Worm (Caenorhabditis elegans) whole organism, young adult: ENCODE data around the gene C34C12.9.

Experiments used
- B0019.2 ChIP-seq: fragments of 200-800 bp; sonication (Bioruptor generic); conservative IDR thresholded peaks from 2 replicates; pipeline ENCODE4 v1.3.6; 2022; ENCODE audit warnings: missing genetic modification reagents, missing genetic modification characterization, missing compliant biosample characterization
- C17E4.6 ChIP-seq: fragments of 200-800 bp; sonication (Bioruptor generic); IDR thresholded peaks from 2 replicates; pipeline ENCODE4 v1.3.6; 2022; ENCODE audit warnings: missing genetic modification reagents, missing genetic modification characterization, missing compliant biosample characterization
- D2030.7 ChIP-seq: fragments of 200-800 bp; sonication (Bioruptor generic); IDR thresholded peaks from 2 replicates; pipeline ENCODE4 v1.3.6; 2022; ENCODE audit warnings: missing genetic modification reagents, missing genetic modification characterization, missing compliant biosample characterization
- F10E7.11 ChIP-seq: sonication (generic microtip); optimal IDR thresholded peaks from 2 replicates; lab custom pipeline; 2017; ENCODE audit warnings: mild to moderate bottlenecking, missing genetic modification characterization, moderate library complexity, missing compliant biosample characterization
- F22D6.2 ChIP-seq: sonication (generic microtip); optimal IDR thresholded peaks from 2 replicates; lab custom pipeline; 2016; ENCODE audit warnings: mild to moderate bottlenecking, missing genetic modification characterization, missing compliant biosample characterization
- F23B12.7 ChIP-seq: sonication (generic microtip); optimal IDR thresholded peaks from 2 replicates; lab custom pipeline; 2017; ENCODE audit warnings: missing genetic modification characterization, mild to moderate bottlenecking, missing compliant biosample characterization, antibody characterized with exemption, moderate library complexity; ENCODE audit not compliant: insufficient read depth
- F49E8.2 ChIP-seq: sonication (generic microtip); optimal IDR thresholded peaks from 3 replicates; lab custom pipeline; 2017; ENCODE audit warnings: missing genetic modification characterization, mild to moderate bottlenecking, missing compliant biosample characterization, antibody characterized with exemption, moderate library complexity; ENCODE audit not compliant: insufficient read depth
- F57A8.1 ChIP-seq: fragments of 200-800 bp; sonication (Bioruptor generic); optimal IDR thresholded peaks from 2 replicates; lab custom pipeline; 2018; ENCODE audit warnings: mild to moderate bottlenecking, missing genetic modification characterization, moderate library complexity, missing compliant biosample characterization
- K11D2.4 ChIP-seq: fragments of 200-800 bp; sonication (Bioruptor generic); IDR thresholded peaks from 2 replicates; pipeline ENCODE4 v1.3.6; 2022; ENCODE audit warnings: missing genetic modification reagents, missing genetic modification characterization, missing compliant biosample characterization
- Y56A3A.18 ChIP-seq: fragments of 200-800 bp; sonication (Bioruptor generic); IDR thresholded peaks from 2 replicates; pipeline ENCODE4 v1.3.6; 2022; ENCODE audit warnings: missing genetic modification reagents, missing genetic modification characterization, missing compliant biosample characterization
- aptf-2 ChIP-seq: fragments of 200-800 bp; sonication (Bioruptor generic); conservative IDR thresholded peaks from 2 replicates; pipeline ENCODE4 v1.3.6; 2022; ENCODE audit warnings: missing genetic modification reagents, missing genetic modification characterization, missing compliant biosample characterization
- attf-6 ChIP-seq: fragments of 200-800 bp; sonication (Bioruptor generic); IDR thresholded peaks from 2 replicates; pipeline ENCODE4 v1.3.6; 2022; ENCODE audit warnings: missing genetic modification reagents, missing genetic modification characterization, missing compliant biosample characterization
- bed-1 ChIP-seq: fragments of 200-800 bp; sonication (Bioruptor generic); IDR thresholded peaks from 2 replicates; pipeline ENCODE4 v1.3.6; 2022; ENCODE audit warnings: missing genetic modification reagents, missing genetic modification characterization, missing compliant biosample characterization
- bed-2 ChIP-seq: fragments of 200-800 bp; sonication (Bioruptor generic); IDR thresholded peaks from 2 replicates; pipeline ENCODE4 v1.3.6; 2022; ENCODE audit warnings: missing genetic modification reagents, missing genetic modification characterization, missing compliant biosample characterization
- cebp-1 ChIP-seq, 2 experiments: fragments of 200-800 bp in 1 of 2; sonication (Bioruptor generic) in 1 of 2; sonication (generic microtip) in 1 of 2; IDR thresholded peaks in 1 of 2; optimal IDR thresholded peaks in 1 of 2; 2 replicates each; pipeline versions ENCODE4 v1.3.6 to Lab custom; 2017 to 2022; ENCODE audit warnings: missing compliant biosample characterization in 2 of 2, missing genetic modification characterization in 2 of 2, mild to moderate bottlenecking in 1 of 2, missing genetic modification reagents in 1 of 2, moderate library complexity in 1 of 2
- cebp-2 ChIP-seq: fragments of 200-800 bp; sonication (Bioruptor generic); IDR thresholded peaks from 2 replicates; pipeline ENCODE4 v1.3.6; 2022; ENCODE audit warnings: missing genetic modification characterization, missing compliant biosample characterization
- ceh-100 ChIP-seq: fragments of 200-800 bp; sonication (Bioruptor generic); IDR thresholded peaks from 2 replicates; pipeline ENCODE4 v1.3.6; 2022; ENCODE audit warnings: missing genetic modification reagents, missing genetic modification characterization, missing compliant biosample characterization
- ceh-40 ChIP-seq: fragments of 200-800 bp; sonication (Bioruptor generic); IDR thresholded peaks from 2 replicates; pipeline ENCODE4 v1.3.6; 2022; ENCODE audit warnings: missing genetic modification characterization, missing compliant biosample characterization
- dpff-1 ChIP-seq: sonication (generic microtip); optimal IDR thresholded peaks from 2 replicates; lab custom pipeline; 2017; ENCODE audit warnings: mild to moderate bottlenecking, missing genetic modification characterization, missing compliant biosample characterization
- gei-17 ChIP-seq: fragments of 200-800 bp; sonication (Bioruptor generic); optimal IDR thresholded peaks from 2 replicates; lab custom pipeline; 2018; ENCODE audit warnings: mild to moderate bottlenecking, missing genetic modification characterization, missing compliant biosample characterization
- hlh-26 ChIP-seq: fragments of 200-800 bp; sonication (Bioruptor generic); conservative IDR thresholded peaks from 2 replicates; pipeline ENCODE4 v1.3.6; 2022; ENCODE audit warnings: missing genetic modification reagents, missing genetic modification characterization, missing compliant biosample characterization
- hmg-1.2 ChIP-seq: fragments of 200-800 bp; sonication (Bioruptor generic); IDR thresholded peaks from 2 replicates; pipeline ENCODE4 v1.3.6; 2022; ENCODE audit warnings: missing genetic modification reagents, missing genetic modification characterization, missing compliant biosample characterization
- lag-1 ChIP-seq: fragments of 200-800 bp; sonication (Bioruptor generic); IDR thresholded peaks from 2 replicates; pipeline ENCODE4 v1.3.6; 2022; ENCODE audit warnings: missing genetic modification reagents, missing genetic modification characterization, missing compliant biosample characterization
- let-526 ChIP-seq: fragments of 200-800 bp; sonication (Bioruptor generic); IDR thresholded peaks from 2 replicates; pipeline ENCODE4 v1.3.6; 2022; ENCODE audit warnings: missing genetic modification reagents, missing genetic modification characterization, missing compliant biosample characterization
- lin-26 ChIP-seq: fragments of 200-800 bp; sonication (Bioruptor generic); IDR thresholded peaks from 2 replicates; pipeline ENCODE4 v1.3.6; 2022; ENCODE audit warnings: missing genetic modification reagents, missing genetic modification characterization, missing compliant biosample characterization
- lin-40 ChIP-seq: sonication (generic microtip); optimal IDR thresholded peaks from 2 replicates; lab custom pipeline; 2016; ENCODE audit warnings: missing genetic modification characterization, mild to moderate bottlenecking, missing compliant biosample characterization, missing genotype, missing genetic modification reagents
- lir-1 ChIP-seq: fragments of 200-800 bp; sonication (Bioruptor generic); conservative IDR thresholded peaks from 2 replicates; pipeline ENCODE4 v1.3.6; 2022; ENCODE audit warnings: missing genetic modification reagents, missing genetic modification characterization, missing compliant biosample characterization
- lsl-1 ChIP-seq: fragments of 200-800 bp; sonication (Bioruptor generic); optimal IDR thresholded peaks from 2 replicates; lab custom pipeline; 2018; ENCODE audit warnings: mild to moderate bottlenecking, missing genetic modification characterization, moderate library complexity, missing compliant biosample characterization
- madf-6 ChIP-seq: fragments of 200-800 bp; sonication (Bioruptor generic); IDR thresholded peaks from 2 replicates; pipeline ENCODE4 v1.3.6; 2022; ENCODE audit warnings: missing genetic modification reagents, missing genetic modification characterization, missing compliant biosample characterization
- pha-4 ChIP-seq: fragments of 150-350 bp; sonication (generic microtip); optimal IDR thresholded peaks from 2 replicates; lab custom pipeline; 2014; ENCODE audit warnings: missing biosample characterization, missing genetic modification reagents, missing genetic modification characterization
- rcor-1 ChIP-seq: fragments of 200-800 bp; sonication (Bioruptor generic); IDR thresholded peaks from 2 replicates; pipeline ENCODE4 v1.3.6; 2022; ENCODE audit warnings: missing genetic modification reagents, missing genetic modification characterization, missing compliant biosample characterization
- snpc-4 ChIP-seq, 5 experiments: fragments of 150-350 bp in 1 of 5; sonication (generic microtip) in 4 of 5; optimal IDR thresholded peaks; 2 replicates each; lab custom pipeline; 2014 to 2018; ENCODE audit warnings: missing genetic modification characterization in 5 of 5, missing biosample characterization in 3 of 5, antibody characterized with exemption in 2 of 5, mild to moderate bottlenecking in 2 of 5, missing compliant biosample characterization in 2 of 5, missing genotype in 2 of 5, moderate library complexity in 2 of 5, missing genetic modification reagents in 1 of 5
- tbp1 ChIP-seq: fragments of 200-800 bp; sonication (Bioruptor generic); optimal IDR thresholded peaks from 2 replicates; lab custom pipeline; 2018; ENCODE audit warnings: mild to moderate bottlenecking, missing genetic modification characterization, missing compliant biosample characterization
- tlf-1 ChIP-seq: fragments of 200-800 bp; sonication (Bioruptor generic); optimal IDR thresholded peaks from 2 replicates; lab custom pipeline; 2018; ENCODE audit warnings: mild to moderate bottlenecking, missing genetic modification characterization, missing compliant biosample characterization
- ztf-25 ChIP-seq: fragments of 200-800 bp; sonication (Bioruptor generic); IDR thresholded peaks from 2 replicates; pipeline ENCODE4 v1.3.6; 2022; ENCODE audit warnings: missing genetic modification reagents, missing genetic modification characterization, missing compliant biosample characterization
- ztf-28 ChIP-seq: fragments of 200-800 bp; sonication (Bioruptor generic); IDR thresholded peaks from 2 replicates; pipeline ENCODE4 v1.3.6; 2022; ENCODE audit warnings: missing genetic modification reagents, missing genetic modification characterization, missing compliant biosample characterization

Gene C34C12.9

DNA sequence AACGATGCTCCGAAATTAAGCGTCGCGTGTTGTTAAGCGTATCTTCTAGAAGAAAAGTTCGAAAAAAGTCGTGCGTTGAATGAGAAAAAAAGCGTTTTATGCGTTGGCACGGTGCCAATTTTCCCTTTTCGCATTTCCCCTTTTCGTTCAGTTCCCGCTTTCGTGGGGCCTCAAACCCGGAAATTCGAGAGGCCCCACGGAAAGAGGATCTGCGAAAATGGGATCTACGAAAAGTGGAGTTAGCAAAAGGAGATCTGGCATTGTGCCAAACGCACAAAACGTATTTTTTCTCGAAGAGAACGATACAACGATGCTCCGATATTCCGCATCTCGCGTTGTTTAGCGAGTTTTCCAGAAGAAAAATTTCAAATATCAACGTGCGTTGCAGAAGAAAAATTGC, 24.5 kb upstream of the C34C12.9 start (continued):
- TF ChIP-seq F49E8.2 (tag; lab: Kevin White, UChicago) (no peak), ztf-25 (GFP tag; lab: Robert Waterston, UW) (no peak), D2030.7 (0 out of 2 replicates have a peak, but pooled peaks have one; percentile 20), madf-6 (peak; percentile 41), hmg-1.2 (GFP tag; lab: Robert Waterston, UW) (no peak), snpc-4 (GFP tag; optimal IDR thresholded peaks at IDR 0.05; lab: Kevin White, UChicago) (no peak), snpc-4 (tag; optimal IDR thresholded peaks at IDR 0.05; lab: Kevin White, UChicago) (no peak), bed-2 (GFP tag; lab: Robert Waterston, UW) (0 out of 2 replicates have a peak, but pooled peaks have one; percentile 35), bed-1 (no peak), ceh-100 (GFP tag; lab: Robert Waterston, UW) (peak; percentile 96), lin-40 (tag; lab: Kevin White, UChicago) (no peak), B0019.2 (GFP tag; lab: Robert Waterston, UW) (no peak), lsl-1 (GFP tag; lab: Kevin White, UChicago) (peak; percentile 10), C17E4.6 (no peak), tbp1 (GFP tag; lab: Kevin White, UChicago) (no peak), Y56A3A.18 (no peak), F57A8.1 (GFP tag; lab: Kevin White, UChicago) (no peak), F10E7.11 (tag; lab: Kevin White, UChicago) (no peak), let-526 (GFP tag; lab: Robert Waterston, UW) (peak; percentile 72; the same call in 1 of the 2 replicates), K11D2.4 (peak; percentile 39; the same call in 1 of the 2 replicates), pha-4 (no peak), lag-1 (GFP tag; lab: Robert Waterston, UW) (no peak), cebp-1 (GFP tag; IDR thresholded peaks at IDR 0.05; lab: Robert Waterston, UW) (no peak), cebp-1 (tag; optimal IDR thresholded peaks at IDR 0.05; lab: Kevin White, UChicago) (peak; percentile 25), ztf-28 (GFP tag; lab: Robert Waterston, UW) (peak; percentile 74; the same call in 1 of the 2 replicates), rcor-1 (GFP tag; lab: Robert Waterston, UW) (no peak), hlh-26 (GFP tag; lab: Robert Waterston, UW) (no peak), gei-17 (GFP tag; lab: Kevin White, UChicago) (no peak)

DNA sequence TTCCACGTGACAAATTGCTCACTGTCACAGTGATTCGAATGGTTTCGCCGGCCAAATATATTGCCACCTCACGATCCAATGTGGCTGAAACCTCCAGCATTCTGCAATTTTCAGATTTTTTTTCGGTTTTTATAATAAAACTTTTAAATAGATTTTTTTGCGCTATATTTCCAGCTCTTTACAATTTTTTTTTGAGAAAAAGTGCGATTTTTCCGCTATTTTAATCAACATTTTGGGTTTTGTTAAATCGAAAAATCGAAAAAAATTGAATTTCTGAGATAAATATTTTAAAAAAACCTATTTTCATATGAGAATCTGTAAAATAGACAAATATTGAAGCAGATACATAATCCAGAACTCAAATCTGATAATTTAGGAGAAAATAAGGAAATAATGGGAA, 23.6 kb upstream of the C34C12.9 start, which contains the start of gene M01F1.9:
M01F1.9 (minus strand) TSS at position 101 of the 400 bp plus-strand sequence.
- no peak for TF ChIP-seq dpff-1 (tag; lab: Kevin White, UChicago)
- TF ChIP-seq ceh-40 (GFP tag; lab: Robert Waterston, UW), result no peak
- no peak for TF ChIP-seq attf-6 (GFP tag; lab: Robert Waterston, UW)
- no peak for TF ChIP-seq Y56A3A.18
- no peak for TF ChIP-seq lsl-1 (GFP tag; lab: Kevin White, UChicago)
- no peak for TF ChIP-seq tlf-1 (GFP tag; lab: Kevin White, UChicago)
- TF ChIP-seq F22D6.2, result no peak
- no peak for TF ChIP-seq F23B12.7
- TF ChIP-seq lin-26 (GFP tag; lab: Robert Waterston, UW), result no peak
- TF ChIP-seq lir-1 (GFP tag; lab: Robert Waterston, UW), result no peak
- no peak for TF ChIP-seq cebp-2 (GFP tag; lab: Robert Waterston, UW)
- no peak for TF ChIP-seq gei-17 (GFP tag; lab: Kevin White, UChicago)
- TF ChIP-seq aptf-2 (GFP tag; lab: Robert Waterston, UW), result no peak
- TF ChIP-seq, all 124 proteins: peak for 0
